Fruit fly (Drosophila melanogaster): Measurements from ENCODE around the gene Gr89a.

Gr89a gene

DNA sequence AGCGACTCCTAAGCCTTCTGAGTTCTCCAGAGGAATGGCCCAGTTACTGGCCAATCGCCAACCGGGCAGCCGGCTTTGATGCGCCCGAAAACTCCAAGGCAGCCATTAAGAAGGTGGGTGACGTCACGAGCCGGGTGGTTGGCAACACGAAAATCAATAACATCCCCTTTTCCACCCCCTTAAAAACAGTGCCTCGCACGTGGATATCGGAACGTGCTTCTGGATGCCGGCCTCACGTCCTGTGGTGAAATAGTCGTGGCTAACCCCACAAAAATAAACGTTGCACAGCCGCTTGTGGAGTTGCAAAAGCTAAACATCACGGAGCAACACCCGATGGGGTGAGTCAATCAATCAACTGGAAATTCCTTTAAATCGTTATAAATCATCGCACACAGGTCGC, 42.2 kb downstream of the Gr89a start:
- no peak for TF ChIP-seq CG33017 (tag; optimal IDR thresholded peaks at IDR 0.05)

DNA sequence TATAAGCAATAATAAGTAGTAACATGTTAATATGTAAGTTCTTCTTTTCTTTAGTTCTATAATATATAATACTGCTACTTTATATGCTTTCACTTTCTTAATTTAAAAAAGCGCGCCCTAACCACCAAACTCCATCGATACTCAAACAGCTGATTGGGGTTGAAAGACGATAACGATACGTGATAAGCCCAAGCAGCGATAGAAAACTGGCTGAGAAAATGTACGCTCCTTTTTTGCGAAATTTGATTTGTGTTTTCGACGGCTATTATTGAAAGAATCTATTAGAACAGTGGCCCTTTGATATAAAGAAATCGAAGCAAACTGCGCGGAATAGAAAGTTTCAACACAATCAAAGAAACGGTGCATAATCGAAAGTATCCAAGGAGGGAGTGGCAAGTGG, 42.9 kb downstream of the Gr89a start, which contains the start of gene CG14883:
Gene CG14883 (plus strand): TSS at position 178 of the 400 bp plus-strand sequence.
- TF ChIP-seq ovo (GFP tag; optimal IDR thresholded peaks at IDR 0.05) (no peak), kay (GFP tag; ENCODE audit: borderline replicate concordance) (peak; percentile 42)

DNA sequence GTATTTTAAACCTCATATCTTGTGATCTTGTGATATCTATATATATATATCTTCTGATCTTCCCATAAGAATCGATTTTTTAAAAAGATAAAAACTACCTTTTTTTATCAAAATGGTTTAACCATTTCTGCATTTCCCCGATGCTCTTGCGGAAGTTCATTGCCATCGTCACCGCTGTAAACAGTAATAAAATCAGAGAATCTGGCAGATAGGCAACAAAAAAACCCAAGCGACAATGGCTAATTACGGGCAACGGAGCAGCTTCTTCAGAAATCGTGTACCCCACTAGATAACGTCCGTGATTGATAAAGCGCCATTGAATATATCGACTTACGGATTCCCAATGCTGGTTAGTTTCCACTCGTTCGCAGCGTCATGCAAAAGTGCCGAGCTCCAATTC, 44.6 kb downstream of the Gr89a start, which contains the start of gene CG10405:
Gene CG10405 (plus strand): TSS at position 301 of the 400 bp plus-strand sequence.
- no peak for TF ChIP-seq Mnt (GFP tag; optimal IDR thresholded peaks at IDR 0.05)
- no peak for TF ChIP-seq CG14711 (tag; optimal IDR thresholded peaks at IDR 0.05)
- TF ChIP-seq CG33017 (tag; optimal IDR thresholded peaks at IDR 0.05): no peak
- no peak for TF ChIP-seq ovo (GFP tag; optimal IDR thresholded peaks at IDR 0.05)
- no peak for TF ChIP-seq CG11617 (GFP tag; optimal IDR thresholded peaks at IDR 0.05)
- no peak for TF ChIP-seq CG7101 (tag; optimal IDR thresholded peaks at IDR 0.05)
- no peak for TF ChIP-seq tj (GFP tag; optimal IDR thresholded peaks at IDR 0.05)
- no peak for TF ChIP-seq Hr96 (GFP tag; optimal IDR thresholded peaks at IDR 0.05)
- no peak for TF ChIP-seq cic (GFP tag; optimal IDR thresholded peaks at IDR 0.05)
- TF ChIP-seq Clk (GFP tag; optimal IDR thresholded peaks at IDR 0.05): no peak
- no peak for TF ChIP-seq CG1620 (GFP tag; optimal IDR thresholded peaks at IDR 0.05)
- no peak for TF ChIP-seq kay (GFP tag; ENCODE audit: borderline replicate concordance)
- TF ChIP-seq CG7045 (GFP tag; optimal IDR thresholded peaks at IDR 0.05): no peak

DNA sequence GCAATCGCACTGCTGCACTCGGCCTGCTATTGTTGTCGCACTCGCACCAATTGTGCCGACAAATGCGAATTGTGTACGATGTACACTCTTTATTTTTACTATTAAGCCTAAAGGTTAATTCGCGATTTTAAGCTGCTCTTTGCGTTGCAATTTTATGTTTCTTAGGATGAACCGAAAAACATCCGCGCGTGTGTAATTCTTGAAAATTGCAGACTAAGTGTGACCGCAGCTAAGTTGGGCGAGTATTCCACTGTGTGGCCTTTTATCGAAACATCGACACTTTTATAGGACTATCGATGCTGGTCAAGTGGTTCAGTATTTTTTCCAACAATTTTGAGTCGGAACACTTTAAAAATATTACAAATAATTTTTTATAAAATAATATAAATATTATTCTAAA, 45.2 kb downstream of the Gr89a start, which contains the start of gene Pak3:
Gene Pak3 (minus strand): TSS at position 225 of the 400 bp plus-strand sequence.
- TF ChIP-seq CG1620 (GFP tag; optimal IDR thresholded peaks at IDR 0.05) (peak; percentile 9), CG7045 (GFP tag; optimal IDR thresholded peaks at IDR 0.05) (no peak), CG7101 (tag; optimal IDR thresholded peaks at IDR 0.05) (peak; percentile 22), CG14711 (tag; optimal IDR thresholded peaks at IDR 0.05) (peak; percentile 18), cic (GFP tag; optimal IDR thresholded peaks at IDR 0.05) (no peak), kay (GFP tag; ENCODE audit: borderline replicate concordance) (peak; percentile 44), CG33017 (tag; optimal IDR thresholded peaks at IDR 0.05) (peak; percentile 9), bab1 (GFP tag; optimal IDR thresholded peaks at IDR 0.05) (peak; percentile 66), Mnt (GFP tag; optimal IDR thresholded peaks at IDR 0.05) (no peak)

DNA sequence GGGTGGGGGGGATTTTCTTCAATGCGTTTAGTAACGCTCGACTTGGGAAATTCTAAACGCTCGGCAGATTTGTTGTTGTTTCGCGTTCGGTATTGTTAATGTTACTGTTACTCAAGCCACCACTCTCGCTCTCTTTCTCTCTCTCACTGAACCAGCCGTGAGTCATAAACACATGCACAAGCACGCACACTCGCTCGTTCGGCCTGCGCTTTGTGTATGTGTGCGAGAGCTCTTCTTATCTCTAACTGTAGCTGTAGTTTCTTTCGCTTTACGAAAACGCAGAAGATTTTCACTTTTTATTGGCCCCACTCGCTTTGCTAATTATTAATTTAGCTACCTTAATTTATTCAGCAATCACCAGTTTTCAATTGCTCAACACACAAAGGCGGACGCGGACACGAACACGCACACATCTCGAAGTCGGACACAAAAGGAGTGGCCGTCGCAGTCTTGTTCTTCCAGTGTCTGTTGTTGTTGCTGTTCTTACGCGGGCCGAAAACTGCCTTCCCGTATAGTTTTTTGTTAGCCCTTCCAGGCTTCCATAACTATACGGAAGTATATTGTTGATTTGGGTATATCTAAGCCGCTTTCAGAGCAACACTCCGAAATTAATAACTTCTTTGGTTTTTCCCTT, 45.7 kb downstream of the Gr89a start:
- TF ChIP-seq CG5204 (GFP tag; optimal IDR thresholded peaks at IDR 0.05) (no peak), cic (GFP tag; optimal IDR thresholded peaks at IDR 0.05) (peak; percentile 41), Mnt (GFP tag; optimal IDR thresholded peaks at IDR 0.05) (peak; percentile 32), CG12768 (GFP tag; optimal IDR thresholded peaks at IDR 0.05) (peak; percentile 4), ovo (GFP tag; optimal IDR thresholded peaks at IDR 0.05) (peak; percentile 47), CG1620 (GFP tag; optimal IDR thresholded peaks at IDR 0.05) (no peak), pad (GFP tag; optimal IDR thresholded peaks at IDR 0.05) (peak; percentile 52), kay (GFP tag; ENCODE audit: borderline replicate concordance) (peak; percentile 99)

DNA sequence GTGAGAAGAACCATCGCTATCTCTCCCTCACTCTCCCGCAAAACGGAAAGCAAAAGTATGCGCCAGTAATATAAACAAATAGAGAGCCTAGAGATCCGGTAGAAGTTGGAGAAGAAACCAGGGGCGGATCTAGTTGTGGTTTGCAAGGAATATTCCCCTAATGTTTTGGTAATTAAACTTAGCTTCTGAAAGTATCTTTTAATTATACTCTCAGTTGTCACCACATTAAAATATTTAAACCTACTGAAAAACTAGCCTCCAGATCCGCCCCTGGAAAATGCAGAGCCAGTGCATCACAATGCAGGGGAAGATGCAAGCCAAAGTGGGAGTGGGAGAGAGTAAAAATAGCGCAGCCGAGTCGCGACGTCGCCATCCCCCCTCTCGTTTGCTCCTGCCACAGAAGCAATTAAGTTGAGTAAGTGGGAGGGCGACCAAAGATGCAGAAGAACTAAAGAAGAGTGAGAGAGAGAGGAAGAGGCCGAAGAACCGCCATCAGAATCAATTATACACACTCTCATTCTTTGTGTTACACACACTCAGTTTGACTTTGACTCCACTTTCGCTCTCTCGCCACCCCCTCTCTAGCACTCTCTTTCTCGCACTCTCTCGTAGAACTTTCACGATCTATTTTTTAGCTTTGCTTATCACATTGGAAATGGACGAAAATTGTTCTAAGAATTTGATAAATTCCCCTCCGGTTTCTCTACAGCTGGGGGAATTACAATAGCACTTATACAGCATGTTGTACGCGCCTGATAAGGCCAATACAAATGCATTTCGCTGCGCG, 49.4 kb downstream of the Gr89a start:
- TF ChIP-seq bab1 (GFP tag; optimal IDR thresholded peaks at IDR 0.05) (peak; percentile 94), toe (GFP tag; optimal IDR thresholded peaks at IDR 0.05) (peak; percentile 90), Mnt (GFP tag; optimal IDR thresholded peaks at IDR 0.05) (peak; percentile 74), cic (GFP tag; optimal IDR thresholded peaks at IDR 0.05) (peak; percentile 66), ovo (GFP tag; optimal IDR thresholded peaks at IDR 0.05) (peak; percentile 41), CG12768 (GFP tag; optimal IDR thresholded peaks at IDR 0.05) (peak; percentile 90), CG1620 (GFP tag; optimal IDR thresholded peaks at IDR 0.05) (peak; percentile 92), Hr96 (GFP tag; optimal IDR thresholded peaks at IDR 0.05) (peak; percentile 88), tj (GFP tag; optimal IDR thresholded peaks at IDR 0.05) (no peak), CG11617 (GFP tag; optimal IDR thresholded peaks at IDR 0.05) (peak; percentile 83), Crg-1 (GFP tag; optimal IDR thresholded peaks at IDR 0.05) (peak; percentile 86), CG33017 (tag; optimal IDR thresholded peaks at IDR 0.05) (peak; percentile 96), CG14711 (tag; optimal IDR thresholded peaks at IDR 0.05) (peak; percentile 93), cnc (optimal IDR thresholded peaks at IDR 0.05) (no peak), CG7101 (tag; optimal IDR thresholded peaks at IDR 0.05) (peak; percentile 97), kay (GFP tag; ENCODE audit: borderline replicate concordance) (peak; percentile 95), CG5204 (GFP tag; optimal IDR thresholded peaks at IDR 0.05) (peak; percentile 92), pad (GFP tag; optimal IDR thresholded peaks at IDR 0.05) (peak; percentile 98), Clk (GFP tag; optimal IDR thresholded peaks at IDR 0.05) (peak; percentile 91), CG7045 (GFP tag; optimal IDR thresholded peaks at IDR 0.05) (peak; percentile 92)
